Worm (Caenorhabditis elegans): ENCODE results near the gene C25D7.5.

C25D7.5 gene

DNA sequence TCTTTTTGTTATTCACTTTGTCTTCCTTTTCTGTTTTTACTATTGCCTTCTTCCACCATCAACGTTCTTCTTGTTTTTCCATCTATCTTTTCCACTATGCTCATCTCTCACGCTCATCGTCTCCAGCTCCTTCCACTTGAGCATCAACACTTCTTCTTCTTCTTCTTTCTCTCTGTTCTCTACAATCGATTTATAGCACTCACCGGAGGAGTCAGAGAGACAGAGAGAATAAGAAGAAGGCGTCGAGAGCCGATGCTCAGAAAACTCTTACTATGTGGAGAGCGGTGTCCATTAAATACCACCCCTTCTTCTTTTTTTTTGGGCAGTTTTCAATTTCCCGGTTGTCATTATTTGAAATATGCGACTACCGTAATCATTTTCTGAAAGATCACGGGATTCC is 22.5 kb downstream of the C25D7.5 start (continued):
- TF ChIP-seq saeg-2 (GFP tag; IDR thresholded peaks at IDR 0.05) (no peak), aha-1 (tag) (peak; percentile 80), madf-9 (GFP tag; conservative IDR thresholded peaks at IDR 0.05) (no peak), ceh-82 (tag; optimal IDR thresholded peaks at IDR 0.05) (no peak), gei-8 (GFP tag; optimal IDR thresholded peaks at IDR 0.05) (no peak), snpc-4 (tag; optimal IDR thresholded peaks at IDR 0.05) (no peak), nhr-42 (GFP tag; IDR thresholded peaks at IDR 0.05) (no peak), lin-39 (tag; optimal IDR thresholded peaks at IDR 0.05) (no peak), nhr-28 (tag; optimal IDR thresholded peaks at IDR 0.05) (no peak), D1046.2 (GFP tag; IDR thresholded peaks at IDR 0.05) (no peak), zfp-2 (tag; optimal IDR thresholded peaks at IDR 0.05) (no peak), daf-16 (GFP tag; optimal IDR thresholded peaks at IDR 0.05) (no peak), daf-16 (tag; optimal IDR thresholded peaks at IDR 0.05) (no peak), tra-1 (GFP tag; IDR thresholded peaks at IDR 0.05) (no peak), mep-1 (tag; optimal IDR thresholded peaks at IDR 0.05) (no peak), hmg-1.1 (GFP tag; IDR thresholded peaks at IDR 0.05) (peak; percentile 65), lsy-2 (tag; optimal IDR thresholded peaks at IDR 0.05) (peak in 1 of 2 experiments; percentile 32), unc-130 (GFP tag; optimal IDR thresholded peaks at IDR 0.05) (no peak), tag-97 (GFP tag; IDR thresholded peaks at IDR 0.05) (no peak), ceh-28 (tag; optimal IDR thresholded peaks at IDR 0.05) (peak; percentile 35)

DNA sequence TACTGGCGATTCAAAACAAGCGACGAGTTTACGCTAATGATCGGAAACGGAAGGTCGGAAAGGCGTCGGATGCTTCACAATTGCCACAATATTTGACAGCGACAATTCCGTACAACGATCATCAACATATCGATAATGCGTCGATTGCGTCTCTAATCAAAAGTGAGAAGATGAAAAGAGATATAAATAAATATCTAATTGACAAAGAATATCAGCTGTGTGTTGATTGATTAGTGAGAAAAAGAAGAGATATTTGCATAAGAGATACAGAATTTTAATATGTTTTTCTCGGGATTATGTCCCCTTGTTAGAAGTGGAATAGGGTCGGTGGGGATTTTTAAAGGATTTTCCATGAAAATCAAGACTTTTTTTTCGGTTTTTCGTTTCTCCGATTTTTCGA is 26.1 kb downstream of the C25D7.5 start:
- TF ChIP-seq spr-3 (GFP tag; optimal IDR thresholded peaks at IDR 0.05), result no peak
- no peak for TF ChIP-seq zfp-2 (tag; optimal IDR thresholded peaks at IDR 0.05)
- no peak for TF ChIP-seq zfp-3 (GFP tag; conservative IDR thresholded peaks at IDR 0.05)
- TF ChIP-seq lin-39 (tag; optimal IDR thresholded peaks at IDR 0.05), result no peak
- no peak for TF ChIP-seq ztf-7 (tag; optimal IDR thresholded peaks at IDR 0.05)
- TF ChIP-seq sdz-12 (GFP tag; optimal IDR thresholded peaks at IDR 0.05), result no peak
- TF ChIP-seq nhr-28 (tag; optimal IDR thresholded peaks at IDR 0.05), result no peak
- TF ChIP-seq fos-1 (tag; optimal IDR thresholded peaks at IDR 0.05), result no peak
- no peak for TF ChIP-seq unc-39 (tag; optimal IDR thresholded peaks at IDR 0.05)
- no peak for TF ChIP-seq tag-97 (GFP tag; IDR thresholded peaks at IDR 0.05)
- TF ChIP-seq rbr-2 (tag; optimal IDR thresholded peaks at IDR 0.05), result no peak
- TF ChIP-seq egl-27 (tag; optimal IDR thresholded peaks at IDR 0.05), result no peak
- TF ChIP-seq aha-1 (tag), result no peak
- no peak for TF ChIP-seq Y105C5A.15 (GFP tag; IDR thresholded peaks at IDR 0.05)

DNA sequence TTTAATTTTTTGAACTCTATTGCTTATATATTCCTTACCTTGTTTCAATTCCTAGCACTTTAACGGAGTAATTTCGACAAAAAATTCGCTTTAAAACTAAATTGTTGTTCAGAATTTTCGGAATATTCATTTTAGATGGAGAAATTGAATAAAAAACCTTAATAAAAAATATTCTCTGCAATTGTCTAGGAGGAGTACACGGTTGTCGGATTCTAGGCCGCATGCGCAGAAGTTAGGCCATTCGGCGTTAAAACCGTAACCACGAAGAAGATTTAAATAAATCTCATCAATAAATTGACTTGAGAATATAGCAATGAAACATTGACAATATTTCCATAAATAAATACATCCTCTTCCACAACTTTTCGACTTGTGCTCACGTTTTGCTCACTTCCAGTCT is 29.8 kb downstream of the C25D7.5 start, which contains the start of the genes C01G10.10 and C01G10.9:
Gene C01G10.10, minus strand, starts transcription at position 151 of the 400 bp plus-strand sequence.
Gene C01G10.9, plus strand, starts transcription at position 240 of the 400 bp plus-strand sequence.
- TF ChIP-seq unc-62 (GFP tag; optimal IDR thresholded peaks at IDR 0.05 in 1 of 2) (no peak), unc-62 (tag; optimal IDR thresholded peaks at IDR 0.05) (no peak), D1046.2 (GFP tag; IDR thresholded peaks at IDR 0.05) (no peak), ceh-82 (tag; optimal IDR thresholded peaks at IDR 0.05) (no peak), ztf-7 (tag; optimal IDR thresholded peaks at IDR 0.05) (no peak), ces-1 (GFP tag; optimal IDR thresholded peaks at IDR 0.05) (no peak), hlh-30 (tag; optimal IDR thresholded peaks at IDR 0.05; ENCODE audit: insufficient read depth) (peak; percentile 3), nhr-6 (tag; optimal IDR thresholded peaks at IDR 0.05) (peak; percentile 69), dve-1 (tag; optimal IDR thresholded peaks at IDR 0.05; ENCODE audit: insufficient read depth) (peak; percentile 39), Y5F2A.4 (GFP tag; optimal IDR thresholded peaks at IDR 0.05) (no peak), nhr-28 (tag; optimal IDR thresholded peaks at IDR 0.05) (no peak), F49E8.2 (tag; optimal IDR thresholded peaks at IDR 0.05; ENCODE audit: borderline replicate concordance) (peak; percentile 1), nhr-48 (tag; optimal IDR thresholded peaks at IDR 0.05) (peak; percentile 1), vab-7 (GFP tag; IDR thresholded peaks at IDR 0.05) (no peak), skn-1 (tag; optimal IDR thresholded peaks at IDR 0.05) (no peak), zfp-2 (tag; optimal IDR thresholded peaks at IDR 0.05) (no peak), nhr-102 (tag; optimal IDR thresholded peaks at IDR 0.05) (peak; percentile 8), aly-2 (tag; optimal IDR thresholded peaks at IDR 0.05) (no peak), dmd-6 (GFP tag; IDR thresholded peaks at IDR 0.05) (peak; percentile 64), unc-39 (tag; optimal IDR thresholded peaks at IDR 0.05) (no peak), sdz-12 (GFP tag; optimal IDR thresholded peaks at IDR 0.05) (no peak), ZK337.2 (GFP tag; IDR thresholded peaks at IDR 0.05) (0 out of 2 replicates have a peak, but pooled peaks have one; percentile 69), ceh-20 (GFP tag; IDR thresholded peaks at IDR 0.05) (no peak), mdt-29 (GFP tag; IDR thresholded peaks at IDR 0.05) (no peak), nhr-10 (tag; optimal IDR thresholded peaks at IDR 0.05) (no peak), lin-1 (GFP tag; IDR thresholded peaks at IDR 0.05) (no peak), zag-1 (tag; optimal IDR thresholded peaks at IDR 0.05) (no peak), duxl-1 (tag; optimal IDR thresholded peaks at IDR 0.05; ENCODE audit: poor library complexity) (peak; percentile 71)
